Fruit fly (Drosophila melanogaster) whole organism, embryonic: ENCODE measurements around the gene CG14960.
A peak's percentile ranks its signal among the peaks of the same experiment; 100 is the strongest.

Source experiments
- ATbp ChIP-seq: fragments of 200-800 bp; sonication (Bioruptor generic); optimal IDR thresholded peaks from 2 replicates; lab custom pipeline; 2017; ENCODE audit warnings: missing biosample characterization, mild to moderate bottlenecking, missing genetic modification characterization, missing genetic modification reagents
- Asciz ChIP-seq: fragments of 200-800 bp; sonication (Bioruptor generic); optimal IDR thresholded peaks from 2 replicates; lab custom pipeline; 2017; ENCODE audit warnings: missing biosample characterization, mild to moderate bottlenecking, missing genetic modification characterization, missing genetic modification reagents
- CG10543 ChIP-seq: fragments of 200-800 bp; sonication (Bioruptor generic); optimal IDR thresholded peaks from 3 replicates; lab custom pipeline; 2017; ENCODE audit warnings: missing biosample characterization, mild to moderate bottlenecking, missing genetic modification characterization, moderate library complexity
- CG12104 ChIP-seq: fragments of 200-800 bp; sonication (Bioruptor generic); optimal IDR thresholded peaks from 3 replicates; lab custom pipeline; 2016; ENCODE audit warnings: missing biosample characterization, missing genetic modification characterization
- CG14014 ChIP-seq: fragments of 200-800 bp; sonication (Bioruptor generic); IDR thresholded peaks from 2 replicates; pipeline ENCODE4 v1.3.6; 2022; ENCODE audit warnings: missing biosample characterization, missing genetic modification characterization
- CG15269 ChIP-seq: fragments of 200-800 bp; sonication (Bioruptor generic); optimal IDR thresholded peaks from 2 replicates; lab custom pipeline; 2018; ENCODE audit warnings: missing biosample characterization, mild to moderate bottlenecking, missing genetic modification characterization, moderate library complexity
- CG15514 ChIP-seq: fragments of 200-800 bp; sonication (Bioruptor generic); optimal IDR thresholded peaks from 3 replicates; lab custom pipeline; 2017; ENCODE audit warnings: missing biosample characterization, missing genetic modification characterization, mild to moderate bottlenecking, moderate library complexity, missing genetic modification reagents
- CG16863 ChIP-seq: fragments of 200-800 bp; sonication (Bioruptor generic); optimal IDR thresholded peaks from 3 replicates; lab custom pipeline; 2016; ENCODE audit warnings: missing biosample characterization, missing genetic modification characterization
- CG17361 ChIP-seq: fragments of 200-800 bp; sonication (Bioruptor generic); IDR thresholded peaks from 3 replicates; pipeline ENCODE4 v1.3.6; 2022; ENCODE audit warnings: missing biosample characterization, missing genetic modification characterization
- CG18764 ChIP-seq: fragments of 200-800 bp; sonication (Bioruptor generic); optimal IDR thresholded peaks from 3 replicates; lab custom pipeline; 2016; ENCODE audit warnings: missing biosample characterization, missing genetic modification characterization
- CG2202 ChIP-seq: fragments of 200-800 bp; sonication (Bioruptor generic); optimal IDR thresholded peaks from 2 replicates; lab custom pipeline; 2018; ENCODE audit warnings: missing biosample characterization, mild to moderate bottlenecking, missing genetic modification characterization
- CG2712 ChIP-seq: fragments of 200-800 bp; optimal IDR thresholded peaks from 3 replicates; lab custom pipeline; 2019; ENCODE audit warnings: missing biosample characterization, mild to moderate bottlenecking, missing genetic modification characterization, moderate library complexity
- CG2889 ChIP-seq: fragments of 200-800 bp; sonication (Bioruptor generic); IDR thresholded peaks from 3 replicates; pipeline ENCODE4 v1.3.6; 2022; ENCODE audit warnings: missing biosample characterization, missing genetic modification characterization
- CG31441 ChIP-seq: fragments of 200-800 bp; sonication (Bioruptor generic); IDR thresholded peaks from 2 replicates; pipeline ENCODE4 v1.3.6; 2022; ENCODE audit warnings: missing biosample characterization, missing genetic modification characterization
- CG3281 ChIP-seq: fragments of 200-800 bp; sonication (Bioruptor generic); optimal IDR thresholded peaks from 3 replicates; lab custom pipeline; 2017; ENCODE audit warnings: missing biosample characterization, mild to moderate bottlenecking, missing genetic modification characterization
- CG34422 ChIP-seq: fragments of 200-800 bp; sonication (Bioruptor generic); IDR thresholded peaks from 3 replicates; pipeline ENCODE4 v1.3.6; 2022; ENCODE audit warnings: missing biosample characterization, missing genetic modification characterization
- CG4617 ChIP-seq: fragments of 200-800 bp; sonication (Bioruptor generic); optimal IDR thresholded peaks from 3 replicates; lab custom pipeline; 2016; ENCODE audit warnings: missing biosample characterization, missing genetic modification characterization, borderline replicate concordance
- CG8290 ChIP-seq, 3 experiments: fragments of 200-800 bp; sonication (Bioruptor generic); optimal IDR thresholded peaks; 2 replicates each; lab custom pipeline; 2016 to 2019; ENCODE audit warnings: missing biosample characterization in 3 of 3, missing genetic modification characterization in 3 of 3, mild to moderate bottlenecking in 2 of 3, moderate library complexity in 1 of 3
- CG8944 ChIP-seq: fragments of 200-800 bp; sonication (Bioruptor generic); optimal IDR thresholded peaks from 3 replicates; lab custom pipeline; 2016; ENCODE audit warnings: missing biosample characterization, missing genetic modification characterization
- CrebB ChIP-seq: fragments of 200-800 bp; sonication (Bioruptor generic); optimal IDR thresholded peaks from 3 replicates; lab custom pipeline; 2018; ENCODE audit warnings: missing biosample characterization, mild to moderate bottlenecking, missing genetic modification characterization
- Dfd ChIP-seq, 2 experiments: fragments of >200 bp; optimal IDR thresholded peaks; 2 replicates each; lab custom pipeline; 2017; ENCODE audit warnings: missing biosample characterization in 2 of 2, missing genetic modification characterization in 2 of 2
- Dip3 ChIP-seq: fragments of 200-800 bp; sonication (Bioruptor generic); optimal IDR thresholded peaks from 3 replicates; lab custom pipeline; 2016; ENCODE audit warnings: missing biosample characterization, missing genetic modification characterization
- Eip74EF ChIP-seq, 2 experiments: fragments of 200-800 bp in 1 of 2; fragments of >200 bp in 1 of 2; sonication (Bioruptor generic) in 1 of 2; optimal IDR thresholded peaks; 2 replicates each; lab custom pipeline; 2017 to 2019; ENCODE audit warnings: missing biosample characterization in 2 of 2, missing genetic modification characterization in 2 of 2, mild to moderate bottlenecking in 1 of 2, moderate library complexity in 1 of 2
- Fer2 ChIP-seq: fragments of 200-800 bp; sonication (Bioruptor generic); optimal IDR thresholded peaks from 2 replicates; lab custom pipeline; 2018; ENCODE audit warnings: missing biosample characterization, mild to moderate bottlenecking, missing genetic modification characterization, moderate library complexity
- Fer3 ChIP-seq: fragments of 200-800 bp; sonication (Bioruptor generic); optimal IDR thresholded peaks from 2 replicates; lab custom pipeline; 2018; ENCODE audit warnings: missing biosample characterization, mild to moderate bottlenecking, missing genetic modification characterization, moderate library complexity
- HHEX ChIP-seq: fragments of 200-800 bp; sonication (Bioruptor generic); optimal IDR thresholded peaks from 3 replicates; lab custom pipeline; 2017; ENCODE audit warnings: missing biosample characterization, mild to moderate bottlenecking, missing genetic modification characterization, missing genetic modification reagents
- NC2α ChIP-seq: fragments of 200-800 bp; sonication (Bioruptor generic); optimal IDR thresholded peaks from 2 replicates; lab custom pipeline; 2016; ENCODE audit warnings: missing biosample characterization, missing genetic modification characterization
- Nf-YC ChIP-seq: fragments of 200-800 bp; optimal IDR thresholded peaks from 3 replicates; lab custom pipeline; 2019; ENCODE audit warnings: missing biosample characterization, mild to moderate bottlenecking, missing genetic modification characterization, moderate library complexity
- Ptx1 ChIP-seq: fragments of 200-800 bp; sonication (Bioruptor generic); IDR thresholded peaks from 2 replicates; pipeline ENCODE4 v1.3.6; 2022; ENCODE audit warnings: missing biosample characterization, missing genetic modification characterization
- Ssrp ChIP-seq: fragments of 200-800 bp; sonication (Bioruptor generic); optimal IDR thresholded peaks from 2 replicates; lab custom pipeline; 2018; ENCODE audit warnings: missing biosample characterization, mild to moderate bottlenecking, missing genetic modification characterization, moderate library complexity
- bab2 ChIP-seq: fragments of 200-800 bp; sonication (Bioruptor generic); optimal IDR thresholded peaks from 2 replicates; lab custom pipeline; 2016; ENCODE audit warnings: missing biosample characterization, missing genetic modification characterization
- bbx ChIP-seq: fragments of 200-800 bp; sonication (Bioruptor generic); IDR thresholded peaks from 2 replicates; pipeline ENCODE4 v1.3.6; 2022; ENCODE audit warnings: missing biosample characterization, missing genetic modification characterization; ENCODE audit not compliant: partially characterized antibody
- bsh ChIP-seq, 2 experiments: fragments of 200-800 bp; sonication (Bioruptor generic); optimal IDR thresholded peaks; 2 replicates each; lab custom pipeline; 2017 to 2018; ENCODE audit warnings: mild to moderate bottlenecking in 2 of 2, missing biosample characterization in 2 of 2, missing genetic modification characterization in 2 of 2, moderate library complexity in 1 of 2
- ems ChIP-seq: fragments of 200-800 bp; sonication (Bioruptor generic); optimal IDR thresholded peaks from 3 replicates; lab custom pipeline; 2016; ENCODE audit warnings: missing biosample characterization, missing genetic modification characterization
- gce ChIP-seq: fragments of 200-800 bp; sonication (Bioruptor generic); IDR thresholded peaks from 3 replicates; pipeline ENCODE4 v1.3.6; 2022; ENCODE audit warnings: missing biosample characterization, missing genetic modification characterization
- gcm2 ChIP-seq: fragments of 200-800 bp; sonication (Bioruptor generic); optimal IDR thresholded peaks from 2 replicates; lab custom pipeline; 2016; ENCODE audit warnings: missing biosample characterization, missing genetic modification characterization
- hbn ChIP-seq: fragments of 200-800 bp; sonication (Bioruptor generic); IDR thresholded peaks from 2 replicates; pipeline ENCODE4 v1.3.6; 2022; ENCODE audit warnings: missing biosample characterization, missing genetic modification characterization; ENCODE audit not compliant: partially characterized antibody
- kni ChIP-seq: fragments of 200-800 bp; sonication (Bioruptor generic); optimal IDR thresholded peaks from 3 replicates; lab custom pipeline; 2017; ENCODE audit warnings: mild to moderate bottlenecking, missing biosample characterization, missing genetic modification reagents, missing genetic modification characterization
- maf-S ChIP-seq: fragments of 200-800 bp; sonication (Bioruptor generic); optimal IDR thresholded peaks from 2 replicates; lab custom pipeline; 2016; ENCODE audit warnings: missing biosample characterization, missing genetic modification characterization
- nerfin-2 ChIP-seq: fragments of 200-800 bp; sonication (Bioruptor generic); IDR thresholded peaks from 2 replicates; pipeline ENCODE4 v1.3.6; 2022; ENCODE audit warnings: missing biosample characterization, missing genetic modification characterization; ENCODE audit not compliant: partially characterized antibody
- odd ChIP-seq: fragments of 200-800 bp; sonication (Bioruptor generic); optimal IDR thresholded peaks from 2 replicates; lab custom pipeline; 2017; ENCODE audit warnings: missing biosample characterization, mild to moderate bottlenecking, missing genetic modification characterization
- ranshi ChIP-seq: fragments of 200-800 bp; sonication (Bioruptor generic); IDR thresholded peaks from 2 replicates; pipeline ENCODE4 v1.3.6; 2022; ENCODE audit warnings: missing biosample characterization, missing genetic modification characterization
- ro ChIP-seq: fragments of 200-800 bp; sonication (Bioruptor generic); IDR thresholded peaks from 2 replicates; pipeline ENCODE4 v1.3.6; 2022; ENCODE audit warnings: missing biosample characterization, missing genetic modification characterization
- sc ChIP-seq, 3 experiments: fragments of >200 bp in 2 of 3; fragments of 200-800 bp in 1 of 3; sonication (Bioruptor generic) in 1 of 3; optimal IDR thresholded peaks; 2 replicates in 2 of 3; 3 replicates in 1 of 3; lab custom pipeline; 2017; ENCODE audit warnings: mild to moderate bottlenecking in 1 of 3, missing biosample characterization in 1 of 3, missing genetic modification characterization in 1 of 3, missing genetic modification reagents in 1 of 3
- schlank ChIP-seq: fragments of 200-800 bp; sonication (Bioruptor generic); optimal IDR thresholded peaks from 2 replicates; lab custom pipeline; 2018; ENCODE audit warnings: missing biosample characterization, mild to moderate bottlenecking, missing genetic modification characterization
- sim ChIP-seq: fragments of 200-800 bp; sonication (Bioruptor generic); IDR thresholded peaks from 2 replicates; pipeline ENCODE4 v1.3.6; 2022; ENCODE audit warnings: missing biosample characterization, missing genetic modification characterization
- slp2 ChIP-seq: fragments of 200-800 bp; sonication (Bioruptor generic); optimal IDR thresholded peaks from 2 replicates; lab custom pipeline; 2016; ENCODE audit warnings: missing biosample characterization, missing genetic modification characterization
- trem ChIP-seq: fragments of 200-800 bp; optimal IDR thresholded peaks from 3 replicates; lab custom pipeline; 2019; ENCODE audit warnings: missing biosample characterization, mild to moderate bottlenecking, missing genetic modification characterization, moderate library complexity

The CG14960 gene

dm6 chr3L:3300345-3300744 lies 29.5 kb downstream of the CG14960 start (continued):
- TF ChIP-seq sc (optimal IDR thresholded peaks at IDR 0.05; lab: Kevin White, UChicago) (no peak), sc (GFP tag; optimal IDR thresholded peaks at IDR 0.05; lab: Kevin White, UChicago) (peak; percentile 4), Dfd (GFP tag; optimal IDR thresholded peaks at IDR 0.05; lab: Kevin White, UChicago) (no peak), Dip3 (GFP tag; lab: Kevin White, UChicago) (no peak), Nf-YC (tag; lab: Kevin White, UChicago) (no peak), CrebB (no peak), ranshi (peak; percentile 80), bbx (GFP tag; lab: Robert Waterston, UW) (no peak), hbn (GFP tag; lab: Robert Waterston, UW) (no peak), CG18764 (GFP tag; lab: Kevin White, UChicago) (peak; percentile 40), CG10543 (GFP tag; lab: Kevin White, UChicago) (no peak), ems (GFP tag; lab: Kevin White, UChicago) (peak; percentile 8), CG15269 (tag; lab: Kevin White, UChicago) (peak; percentile 65), maf-S (GFP tag; lab: Kevin White, UChicago) (no peak), NC2α (no peak), schlank (tag; lab: Kevin White, UChicago) (no peak), CG31441 (GFP tag; lab: Robert Waterston, UW) (peak; percentile 81), CG12104 (GFP tag; lab: Kevin White, UChicago) (no peak), CG34422 (GFP tag; lab: Robert Waterston, UW) (peak; percentile 63; the same call in 1 of the 3 replicates), ro (GFP tag; lab: Robert Waterston, UW) (peak; percentile 45; the same call in 1 of the 2 replicates), CG14014 (GFP tag; lab: Robert Waterston, UW) (peak; percentile 72; the same call in 1 of the 2 replicates), CG2889 (GFP tag; lab: Robert Waterston, UW) (0 out of 3 replicates have a peak, but pooled peaks have one; percentile 33), nerfin-2 (GFP tag; lab: Robert Waterston, UW) (no peak), CG3281 (no peak), CG2202 (tag; lab: Kevin White, UChicago) (no peak), CG15514 (peak; percentile 27), CG17361 (GFP tag; lab: Robert Waterston, UW) (peak; percentile 62; the same call in 2 of the 3 replicates), Fer2 (tag; lab: Kevin White, UChicago) (no peak), CG8290 (GFP tag; optimal IDR thresholded peaks at IDR 0.05; lab: Kevin White, UChicago) (no peak), CG8290 (tag; optimal IDR thresholded peaks at IDR 0.05; lab: Kevin White, UChicago) (no peak), Fer3 (tag; lab: Kevin White, UChicago) (peak; percentile 64), CG4617 (GFP tag; lab: Kevin White, UChicago) (no peak), Ptx1 (GFP tag; lab: Robert Waterston, UW) (peak; percentile 82), sim (GFP tag; lab: Robert Waterston, UW) (0 out of 2 replicates have a peak, but pooled peaks have one; percentile 55), slp2 (GFP tag; lab: Kevin White, UChicago) (peak; percentile 66), CG2712 (peak; percentile 73), odd (GFP tag; lab: Kevin White, UChicago) (no peak), trem (tag; lab: Kevin White, UChicago) (peak; percentile 19), bab2 (GFP tag; lab: Kevin White, UChicago) (peak; percentile 75), CG16863 (GFP tag; lab: Kevin White, UChicago) (peak; percentile 40), Asciz (peak; percentile 67), Ssrp (tag; lab: Kevin White, UChicago) (peak; percentile 62), ATbp (peak; percentile 59), gcm2 (GFP tag; lab: Kevin White, UChicago) (no peak), CG8944 (GFP tag; lab: Kevin White, UChicago) (no peak), HHEX (peak; percentile 58), Eip74EF (GFP tag; optimal IDR thresholded peaks at IDR 0.05; lab: Kevin White, UChicago) (peak in 1 of 2 experiments; percentile 40), bsh (GFP tag; optimal IDR thresholded peaks at IDR 0.05; lab: Kevin White, UChicago) (peak in 1 of 2 experiments; percentile 66), kni (peak; percentile 11), gce (GFP tag; lab: Robert Waterston, UW) (0 out of 3 replicates have a peak, but pooled peaks have one; percentile 22)
